Worm (Caenorhabditis elegans): Measurements from ENCODE around the gene kbp-2.
A peak's percentile ranks its signal among the peaks of the same experiment; 100 is the strongest.

kbp-2 gene

DNA sequence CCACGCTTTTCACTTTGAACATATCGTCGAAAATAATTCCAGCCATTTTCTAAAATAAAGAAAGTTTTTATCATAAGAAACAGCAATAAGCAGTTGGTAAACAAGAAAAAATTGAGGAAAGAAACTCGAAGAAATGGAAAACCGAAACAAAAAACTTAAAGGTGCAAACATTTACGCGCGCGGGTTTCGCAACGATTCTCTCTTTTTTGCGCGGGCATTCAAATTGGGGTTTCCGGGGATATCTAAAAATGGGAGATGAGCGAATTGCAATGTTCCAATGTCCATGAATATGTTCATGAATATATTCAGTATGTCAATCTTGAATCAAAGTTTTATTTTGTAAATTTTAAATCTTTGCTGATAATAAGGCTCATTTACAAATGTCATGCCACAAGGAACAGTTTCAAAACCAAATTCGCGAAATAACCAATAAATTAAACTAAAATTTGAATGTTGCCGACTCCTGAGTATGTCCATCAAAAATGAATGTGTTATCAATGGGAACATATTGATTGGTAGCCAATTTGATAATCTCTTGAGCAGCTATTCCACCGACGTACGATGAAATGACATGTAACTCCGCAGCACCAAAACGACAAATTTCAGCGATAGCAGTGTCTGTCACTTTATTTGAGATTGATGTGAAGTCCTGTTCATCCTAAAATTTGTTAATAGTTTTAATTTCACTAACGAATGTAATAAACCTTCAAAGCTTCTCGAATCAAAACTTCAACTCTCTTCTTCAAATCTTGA is 14.5 kb upstream of the kbp-2 start, which contains the start of gene rpb-8 (continued):
- TF ChIP-seq nhr-23 (tag; optimal IDR thresholded peaks at IDR 0.05) (peak; percentile 66), nhr-77 (tag; optimal IDR thresholded peaks at IDR 0.05) (no peak), elt-2 (tag; optimal IDR thresholded peaks at IDR 0.05) (peak; percentile 3), ceh-82 (tag; optimal IDR thresholded peaks at IDR 0.05) (no peak), ceh-28 (tag; optimal IDR thresholded peaks at IDR 0.05) (no peak), ama-1 (optimal IDR thresholded peaks at IDR 0.05) (peak; percentile 38), lsy-12 (tag; optimal IDR thresholded peaks at IDR 0.05) (no peak), aly-2 (tag; optimal IDR thresholded peaks at IDR 0.05) (no peak)

- no peak for TF ChIP-seq ZK546.5 (tag; optimal IDR thresholded peaks at IDR 0.05)
- TF ChIP-seq nhr-237 (tag; optimal IDR thresholded peaks at IDR 0.05): no peak
- no peak for TF ChIP-seq lsy-12 (tag; optimal IDR thresholded peaks at IDR 0.05)
- no peak for TF ChIP-seq unc-62 (GFP tag; optimal IDR thresholded peaks at IDR 0.05)
- no peak for TF ChIP-seq egl-27 (tag; optimal IDR thresholded peaks at IDR 0.05)
- TF ChIP-seq egl-5 (tag; optimal IDR thresholded peaks at IDR 0.05): no peak
- no peak for TF ChIP-seq hmg-11 (tag; optimal IDR thresholded peaks at IDR 0.05)
- no peak for TF ChIP-seq nhr-76 (tag; optimal IDR thresholded peaks at IDR 0.05)
- TF ChIP-seq elt-3 (tag; optimal IDR thresholded peaks at IDR 0.05): no peak
- TF ChIP-seq nhr-25 (tag; optimal IDR thresholded peaks at IDR 0.05): no peak
- no peak for TF ChIP-seq sea-2 (GFP tag; optimal IDR thresholded peaks at IDR 0.05)
- no peak for TF ChIP-seq daf-12 (tag; optimal IDR thresholded peaks at IDR 0.05)
- no peak for TF ChIP-seq elt-2 (tag; optimal IDR thresholded peaks at IDR 0.05)
- no peak for TF ChIP-seq lin-15B (tag; optimal IDR thresholded peaks at IDR 0.05)
- no peak for TF ChIP-seq ceh-28 (tag; optimal IDR thresholded peaks at IDR 0.05)
- no peak for TF ChIP-seq tbx-2 (tag; optimal IDR thresholded peaks at IDR 0.05)
- no peak for TF ChIP-seq pha-4 (tag; optimal IDR thresholded peaks at IDR 0.05)
- TF ChIP-seq fkh-10 (GFP tag; optimal IDR thresholded peaks at IDR 0.05): no peak
- no peak for TF ChIP-seq mdl-1 (tag; optimal IDR thresholded peaks at IDR 0.05)
These were observed 13.4 kb upstream of the kbp-2 start, which contains the start of gene rars-1 for ce11 chrIII:4917077-4917476. Gene rars-1 (minus strand): TSS chrIII:4917177.

- no peak for TF ChIP-seq nhr-23 (tag; optimal IDR thresholded peaks at IDR 0.05)
- TF ChIP-seq ZK546.5 (tag; optimal IDR thresholded peaks at IDR 0.05): no peak
- TF ChIP-seq mdl-1 (tag; optimal IDR thresholded peaks at IDR 0.05): no peak
- no peak for TF ChIP-seq sea-2 (GFP tag; optimal IDR thresholded peaks at IDR 0.05)
- no peak for TF ChIP-seq nhr-28 (tag; optimal IDR thresholded peaks at IDR 0.05)
- no peak for TF ChIP-seq hmg-11 (tag; optimal IDR thresholded peaks at IDR 0.05)
- no peak for TF ChIP-seq nhr-25 (tag; optimal IDR thresholded peaks at IDR 0.05)
- TF ChIP-seq eor-1 (tag; optimal IDR thresholded peaks at IDR 0.05): no peak
- TF ChIP-seq nhr-67 (tag; optimal IDR thresholded peaks at IDR 0.05): no peak
- no peak for TF ChIP-seq elt-1 (tag; optimal IDR thresholded peaks at IDR 0.05)
These were observed 10.1 kb upstream of the kbp-2 start for ce11 chrIII:4913736-4914135.

- TF ChIP-seq zag-1 (tag; optimal IDR thresholded peaks at IDR 0.05): no peak
- TF ChIP-seq ceh-82 (tag; optimal IDR thresholded peaks at IDR 0.05): no peak
- TF ChIP-seq nhr-12 (tag; optimal IDR thresholded peaks at IDR 0.05): no peak
- no peak for TF ChIP-seq aly-2 (tag; optimal IDR thresholded peaks at IDR 0.05)
- TF ChIP-seq unc-62 (GFP tag; optimal IDR thresholded peaks at IDR 0.05): no peak
- TF ChIP-seq ama-1 (optimal IDR thresholded peaks at IDR 0.05): no peak
- TF ChIP-seq lin-15B (tag; optimal IDR thresholded peaks at IDR 0.05): peak; percentile 80
- no peak for TF ChIP-seq unc-39 (tag; optimal IDR thresholded peaks at IDR 0.05)
- TF ChIP-seq pha-4 (tag; optimal IDR thresholded peaks at IDR 0.05): peak; percentile 71
- TF ChIP-seq egl-27 (tag; optimal IDR thresholded peaks at IDR 0.05): no peak
- no peak for TF ChIP-seq lsy-12 (tag; optimal IDR thresholded peaks at IDR 0.05)
- no peak for TF ChIP-seq skn-1 (tag; optimal IDR thresholded peaks at IDR 0.05)
- no peak for TF ChIP-seq nhr-28 (tag; optimal IDR thresholded peaks at IDR 0.05)
- no peak for TF ChIP-seq tbx-2 (tag; optimal IDR thresholded peaks at IDR 0.05)
- TF ChIP-seq lin-39 (tag; optimal IDR thresholded peaks at IDR 0.05): no peak
- no peak for TF ChIP-seq ztf-11 (tag; optimal IDR thresholded peaks at IDR 0.05)
- no peak for TF ChIP-seq elt-3 (tag; optimal IDR thresholded peaks at IDR 0.05)
- no peak for TF ChIP-seq daf-12 (tag; optimal IDR thresholded peaks at IDR 0.05)
- no peak for TF ChIP-seq R02D3.7 (tag; optimal IDR thresholded peaks at IDR 0.05)
- TF ChIP-seq nhr-43 (tag; optimal IDR thresholded peaks at IDR 0.05; ENCODE audit: poor library complexity, severe bottlenecking): peak; percentile 90
- peak; percentile 65 for TF ChIP-seq nfya-1 (tag; optimal IDR thresholded peaks at IDR 0.05; ENCODE audit: insufficient read depth)
- TF ChIP-seq sea-2 (GFP tag; optimal IDR thresholded peaks at IDR 0.05): no peak
- peak; percentile 43 for TF ChIP-seq pqm-1 (tag; optimal IDR thresholded peaks at IDR 0.05)
- no peak for TF ChIP-seq ceh-28 (tag; optimal IDR thresholded peaks at IDR 0.05)
- TF ChIP-seq fos-1 (tag; optimal IDR thresholded peaks at IDR 0.05): no peak
- TF ChIP-seq fkh-2 (tag; optimal IDR thresholded peaks at IDR 0.05): no peak
- TF ChIP-seq fkh-10 (GFP tag; optimal IDR thresholded peaks at IDR 0.05): no peak
- peak; percentile 6 for TF ChIP-seq elt-2 (tag; optimal IDR thresholded peaks at IDR 0.05)
- peak; percentile 48 for TF ChIP-seq nhr-23 (tag; optimal IDR thresholded peaks at IDR 0.05)
- TF ChIP-seq nhr-67 (tag; optimal IDR thresholded peaks at IDR 0.05): no peak
- peak; percentile 33 for TF ChIP-seq hmg-11 (tag; optimal IDR thresholded peaks at IDR 0.05)
- TF ChIP-seq egl-5 (tag; optimal IDR thresholded peaks at IDR 0.05): no peak
- TF ChIP-seq mdl-1 (tag; optimal IDR thresholded peaks at IDR 0.05): no peak
- no peak for TF ChIP-seq nhr-11 (tag; optimal IDR thresholded peaks at IDR 0.05)
- TF ChIP-seq nhr-25 (tag; optimal IDR thresholded peaks at IDR 0.05): no peak
- TF ChIP-seq eor-1 (tag; optimal IDR thresholded peaks at IDR 0.05): no peak
- no peak for TF ChIP-seq nhr-77 (tag; optimal IDR thresholded peaks at IDR 0.05)
- TF ChIP-seq elt-1 (tag; optimal IDR thresholded peaks at IDR 0.05): no peak
- TF ChIP-seq ceh-9 (tag; optimal IDR thresholded peaks at IDR 0.05): no peak
These were observed 8.6 kb upstream of the kbp-2 start, which contains the start of the genes F26F4.9 and cee-1 for ce11 chrIII:4912317-4912716. Gene F26F4.9 (minus strand): TSS chrIII:4912521. Gene cee-1 (plus strand): TSS chrIII:4912699.

All from whole organism, L3 larva.